Fruit fly (Drosophila melanogaster): ENCODE results near the gene CG32086.

dm6 chr3L:11620001-11620400, 36.1 kb upstream of the CG32086 start, which contains the start of gene Muc68Ca:
- TF ChIP-seq ttk (GFP tag; IDR thresholded peaks at IDR 0.05) (no peak), usp (GFP tag; optimal IDR thresholded peaks at IDR 0.05) (no peak), eve (GFP tag; optimal IDR thresholded peaks at IDR 0.05) (no peak), CG17359 (tag; optimal IDR thresholded peaks at IDR 0.05) (no peak), CG8924 (tag; optimal IDR thresholded peaks at IDR 0.05) (no peak), Taf1 (GFP tag; IDR thresholded peaks at IDR 0.05) (no peak), CG7928 (GFP tag; optimal IDR thresholded peaks at IDR 0.05) (no peak), dimm (GFP tag; IDR thresholded peaks at IDR 0.05) (no peak), CG8765 (GFP tag; IDR thresholded peaks at IDR 0.05) (no peak), Usf (GFP tag; optimal IDR thresholded peaks at IDR 0.05) (no peak), Bgb (GFP tag; IDR thresholded peaks at IDR 0.05; ENCODE audit: partially characterized antibody) (no peak)
